Fruit fly (Drosophila melanogaster): ENCODE data around the gene Elys.

The Elys gene

dm6 chrX:19667444-19668104 lies 15.5 kb downstream of the Elys start:
- no peak for TF ChIP-seq CG17801 (GFP tag; optimal IDR thresholded peaks at IDR 0.05; ENCODE audit: partially characterized antibody)

DNA sequence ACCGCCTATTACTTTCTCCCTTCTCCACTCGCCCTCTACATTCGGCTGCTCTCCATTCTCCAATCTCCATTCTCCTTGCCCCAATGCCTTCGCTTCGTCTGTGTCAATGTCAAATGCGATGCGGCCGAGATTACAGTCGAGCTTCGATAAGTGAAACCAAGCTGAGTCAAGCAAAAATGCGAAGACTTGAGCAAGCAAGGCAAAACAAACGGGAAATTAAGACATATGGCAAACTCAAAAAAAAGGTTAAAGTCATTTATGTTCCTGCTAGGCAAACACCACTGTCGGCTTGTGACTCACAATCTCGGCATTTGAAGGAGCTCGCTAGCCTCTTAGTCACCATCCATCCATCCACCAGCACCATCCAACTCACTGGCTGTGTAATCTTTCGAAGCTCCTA lies 16.3 kb downstream of the Elys start:
- TF ChIP-seq CG17801 (GFP tag; optimal IDR thresholded peaks at IDR 0.05; ENCODE audit: partially characterized antibody), result peak; percentile 93

DNA sequence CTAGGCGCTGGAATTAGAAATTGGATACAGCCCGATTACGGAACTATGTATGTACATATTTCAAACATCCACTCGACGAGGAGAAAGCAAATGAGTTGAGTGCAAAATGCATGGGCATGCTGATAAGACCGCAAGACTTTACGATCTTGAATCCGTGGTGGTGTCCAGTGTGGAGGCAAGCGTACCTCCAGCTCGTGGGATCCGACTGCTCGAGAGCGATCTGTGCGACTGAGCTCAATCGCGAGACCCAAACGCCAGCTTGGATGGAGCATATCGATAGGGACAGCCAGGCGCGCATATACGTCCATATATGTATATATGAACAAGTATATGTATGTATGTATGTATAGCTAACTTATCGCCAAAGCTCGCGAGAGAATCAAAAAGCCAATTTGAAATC lies 23.6 kb downstream of the Elys start, which contains the start of gene et:
Gene et, minus strand, starts transcription at position 230 of the 400 bp plus-strand sequence.
- no peak for TF ChIP-seq CG17801 (GFP tag; optimal IDR thresholded peaks at IDR 0.05; ENCODE audit: partially characterized antibody)

DNA sequence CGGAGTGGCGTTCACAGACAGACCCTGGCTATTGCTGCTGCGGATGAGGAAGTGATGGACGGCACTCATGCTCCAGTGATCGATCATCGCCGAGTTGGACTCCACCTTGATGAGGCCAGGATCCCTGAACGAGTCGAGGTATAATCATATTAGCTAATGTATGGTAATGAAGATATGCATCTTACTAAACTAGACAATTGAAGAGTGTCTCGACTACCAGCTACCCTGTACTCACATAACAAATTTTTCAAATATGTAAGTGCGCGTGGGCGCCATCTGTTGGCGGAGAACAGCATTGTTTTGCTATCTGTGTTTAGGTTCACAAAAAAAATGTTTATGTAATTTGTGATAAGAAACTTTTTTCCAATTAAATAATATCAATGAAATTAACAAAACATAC lies 27.1 kb downstream of the Elys start:
- TF ChIP-seq CG17801 (GFP tag; optimal IDR thresholded peaks at IDR 0.05; ENCODE audit: partially characterized antibody), result no peak

dm6 chrX:19683040-19683875 lies 31.2 kb downstream of the Elys start, which contains the start of the genes dome and Ubqn:
Gene dome, minus strand, starts transcription at chrX:19683518.
Gene Ubqn, plus strand, starts transcription at chrX:19683808.
- peak; percentile 62 for TF ChIP-seq CG17801 (GFP tag; optimal IDR thresholded peaks at IDR 0.05; ENCODE audit: partially characterized antibody)

dm6 chrX:19684048-19684447 lies 31.9 kb downstream of the Elys start:
- no peak for TF ChIP-seq CG17801 (GFP tag; optimal IDR thresholded peaks at IDR 0.05; ENCODE audit: partially characterized antibody)

dm6 chrX:19688848-19689247 lies 36.7 kb downstream of the Elys start, which contains the start of gene CG14227:
Gene CG14227, minus strand, starts transcription at chrX:19688948.
- no peak for TF ChIP-seq CG17801 (GFP tag; optimal IDR thresholded peaks at IDR 0.05; ENCODE audit: partially characterized antibody)

dm6 chrX:19690050-19690449 lies 37.9 kb downstream of the Elys start:
- no peak for TF ChIP-seq CG17801 (GFP tag; optimal IDR thresholded peaks at IDR 0.05; ENCODE audit: partially characterized antibody)

DNA sequence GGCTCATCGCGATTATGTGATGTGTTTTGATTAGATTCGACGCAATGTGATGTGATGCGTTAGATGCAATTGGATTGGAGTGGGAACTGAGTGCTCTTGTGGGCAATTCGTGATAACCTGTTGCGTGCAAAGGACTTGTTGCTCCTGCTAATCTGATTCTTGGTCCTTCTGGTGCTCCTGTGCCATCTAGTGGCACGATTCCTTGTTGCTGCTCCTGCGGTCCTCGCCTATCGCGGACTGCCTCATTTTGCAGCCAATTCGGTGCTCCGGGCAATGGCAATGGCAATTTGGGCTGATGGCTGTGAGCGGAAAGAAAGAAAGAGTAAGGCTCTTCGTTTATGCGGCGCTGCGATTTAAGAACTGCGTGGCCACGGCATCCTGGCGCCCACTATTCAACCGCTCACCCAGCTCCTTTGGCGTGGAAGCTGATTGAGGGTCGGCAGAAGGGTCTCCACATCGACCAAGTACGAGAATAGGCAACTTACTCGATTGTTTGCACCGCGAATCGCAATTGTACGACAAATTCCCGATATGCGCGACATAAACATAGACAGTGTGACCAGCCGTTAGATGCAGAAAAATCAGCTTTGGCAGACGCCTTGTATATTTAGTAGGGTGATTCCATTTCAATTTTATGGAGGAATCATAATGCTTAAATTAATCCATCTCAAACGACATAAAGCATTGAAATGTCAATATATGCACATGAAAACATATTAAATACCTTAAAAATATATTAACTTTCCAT lies 41.0 kb downstream of the Elys start, which contains the start of gene Mer:
Gene Mer, minus strand, starts transcription at position 550 of the 748 bp plus-strand sequence.
- TF ChIP-seq CG17801 (GFP tag; optimal IDR thresholded peaks at IDR 0.05; ENCODE audit: partially characterized antibody), result peak; percentile 85

dm6 chrX:19694792-19695558 lies 42.9 kb downstream of the Elys start, which contains the start of gene CG14229:
Gene CG14229, minus strand, starts transcription at chrX:19695250.
- no peak for TF ChIP-seq CG17801 (GFP tag; optimal IDR thresholded peaks at IDR 0.05; ENCODE audit: partially characterized antibody)

DNA sequence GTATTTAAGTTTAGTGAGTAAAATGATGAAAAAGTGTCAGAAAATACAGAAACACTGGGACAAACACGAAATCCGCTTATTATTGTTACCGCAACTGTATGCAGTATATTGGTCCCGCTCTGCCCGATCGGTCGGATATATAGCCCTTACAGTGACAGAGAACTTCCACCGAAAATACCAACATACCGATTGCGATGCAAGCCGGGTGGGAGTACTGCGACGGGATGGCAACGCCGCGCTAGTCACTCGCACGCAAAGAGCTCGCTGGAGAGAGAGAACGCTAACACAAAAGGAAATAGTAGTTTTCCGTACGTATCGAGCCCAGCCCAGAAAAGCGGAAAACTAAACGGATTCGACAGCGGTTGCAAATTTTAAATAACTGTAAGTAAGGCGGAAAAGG lies 44.7 kb downstream of the Elys start, which contains the start of gene Cdc42:
Gene Cdc42, plus strand, starts transcription at position 247 of the 400 bp plus-strand sequence.
- TF ChIP-seq CG17801 (GFP tag; optimal IDR thresholded peaks at IDR 0.05; ENCODE audit: partially characterized antibody), result no peak

- no peak for TF ChIP-seq CG17801 (GFP tag; optimal IDR thresholded peaks at IDR 0.05; ENCODE audit: partially characterized antibody)
These were observed 45.3 kb downstream of the Elys start for dm6 chrX:19697255-19697877.

DNA sequence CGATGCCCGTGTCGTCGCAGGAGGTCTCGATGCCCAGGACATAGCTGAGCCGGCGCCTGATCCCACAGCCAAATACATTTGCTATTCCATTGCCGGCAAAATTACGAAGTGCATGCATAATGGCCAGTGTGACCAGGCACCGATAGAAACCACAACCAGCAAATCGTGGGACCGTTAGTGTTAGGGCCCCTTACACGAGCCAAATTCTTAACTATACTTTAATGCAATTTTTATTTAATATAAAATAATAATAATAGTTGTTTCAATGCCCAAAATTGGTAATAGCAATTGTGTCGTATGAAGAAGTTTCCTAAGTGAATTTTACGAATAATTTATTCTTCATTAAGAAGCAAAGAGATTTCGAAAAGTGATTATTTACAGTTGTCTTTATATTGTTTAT lies 49.5 kb downstream of the Elys start, which contains the start of gene Tcs4:
Gene Tcs4, minus strand, starts transcription at position 145 of the 400 bp plus-strand sequence.
- peak; percentile 48 for TF ChIP-seq CG17801 (GFP tag; optimal IDR thresholded peaks at IDR 0.05; ENCODE audit: partially characterized antibody)

DNA sequence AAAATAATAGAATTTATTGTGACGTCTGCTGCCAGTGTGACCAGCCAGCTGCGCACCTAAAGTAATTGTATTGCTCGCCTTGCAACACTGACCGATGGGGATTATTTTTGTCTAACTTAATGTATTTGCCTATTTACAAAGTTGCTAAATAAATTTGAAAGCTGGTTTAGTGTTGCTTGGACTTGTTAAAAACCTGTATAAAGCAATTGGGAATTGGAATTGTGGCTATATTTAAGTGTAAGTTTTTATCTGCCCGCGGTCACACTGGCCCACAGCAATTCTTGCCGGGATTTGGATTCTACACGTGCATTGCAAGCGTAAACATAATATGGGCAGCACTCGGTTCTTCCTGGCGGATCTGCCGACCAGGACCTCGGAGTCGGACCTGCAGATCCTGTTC lies 52.0 kb downstream of the Elys start, which contains the start of the genes CG14230 and CG14232:
Gene CG14230, plus strand, starts transcription at position 94 of the 400 bp plus-strand sequence.
Gene CG14232, minus strand, starts transcription at position 177 of the 400 bp plus-strand sequence.
- TF ChIP-seq CG17801 (GFP tag; optimal IDR thresholded peaks at IDR 0.05; ENCODE audit: partially characterized antibody), result peak; percentile 48
